Fruit fly (Drosophila melanogaster) whole organism, embryonic: ENCODE results near the gene sima.
A peak's percentile ranks its signal among the peaks of the same experiment; 100 is the strongest.

Experiments used
- Abd-B ChIP-seq: fragments of 200-800 bp; sonication (Bioruptor generic); optimal IDR thresholded peaks from 2 replicates; lab custom pipeline; 2018; ENCODE audit warnings: missing biosample characterization, mild to moderate bottlenecking, missing genetic modification characterization, moderate library complexity
- Antp ChIP-seq: fragments of 200-800 bp; sonication (Bioruptor generic); optimal IDR thresholded peaks from 3 replicates; lab custom pipeline; 2016; ENCODE audit warnings: missing biosample characterization, missing genetic modification characterization
- BtbVII ChIP-seq: fragments of 200-800 bp; sonication (Bioruptor generic); optimal IDR thresholded peaks from 3 replicates; lab custom pipeline; 2017; ENCODE audit warnings: missing biosample characterization, mild to moderate bottlenecking, missing genetic modification characterization
- CG10979 ChIP-seq: fragments of 200-800 bp; sonication (Bioruptor generic); optimal IDR thresholded peaks from 2 replicates; lab custom pipeline; 2018; ENCODE audit warnings: missing biosample characterization, mild to moderate bottlenecking, missing genetic modification characterization, moderate library complexity
- CG11560 ChIP-seq: fragments of 200-800 bp; sonication (Bioruptor generic); IDR thresholded peaks from 3 replicates; pipeline ENCODE4 v1.3.6; 2022; ENCODE audit warnings: missing biosample characterization, missing genetic modification characterization
- CG12942 ChIP-seq: fragments of 200-800 bp; sonication (Bioruptor generic); optimal IDR thresholded peaks from 3 replicates; lab custom pipeline; 2016; ENCODE audit warnings: missing biosample characterization, missing genetic modification characterization
- CG13894 ChIP-seq: fragments of 200-800 bp; sonication (Bioruptor generic); optimal IDR thresholded peaks from 3 replicates; lab custom pipeline; 2018; ENCODE audit warnings: missing biosample characterization, mild to moderate bottlenecking, missing genetic modification characterization, moderate library complexity
- CG15514 ChIP-seq: fragments of 200-800 bp; sonication (Bioruptor generic); optimal IDR thresholded peaks from 3 replicates; lab custom pipeline; 2017; ENCODE audit warnings: missing biosample characterization, missing genetic modification characterization, mild to moderate bottlenecking, moderate library complexity, missing genetic modification reagents
- CG16779 ChIP-seq: fragments of 200-800 bp; sonication (Bioruptor generic); IDR thresholded peaks from 2 replicates; pipeline ENCODE4 v1.3.6; 2022; ENCODE audit warnings: missing biosample characterization, missing genetic modification characterization
- CG16815 ChIP-seq: fragments of 200-800 bp; sonication (Bioruptor generic); optimal IDR thresholded peaks from 3 replicates; lab custom pipeline; 2017; ENCODE audit warnings: missing biosample characterization, mild to moderate bottlenecking, missing genetic modification characterization
- CG17612 ChIP-seq: fragments of 200-800 bp; sonication (Bioruptor generic); IDR thresholded peaks from 2 replicates; pipeline ENCODE4 v1.3.6; 2022; ENCODE audit warnings: missing biosample characterization, missing genetic modification characterization
- CG17802 ChIP-seq: fragments of 200-800 bp; sonication (Bioruptor generic); optimal IDR thresholded peaks from 2 replicates; lab custom pipeline; 2018; ENCODE audit warnings: missing biosample characterization, mild to moderate bottlenecking, missing genetic modification characterization, moderate library complexity
- CG1832 ChIP-seq: fragments of 200-800 bp; sonication (Bioruptor generic); optimal IDR thresholded peaks from 2 replicates; lab custom pipeline; 2017; ENCODE audit warnings: missing biosample characterization, mild to moderate bottlenecking, missing genetic modification characterization, inconsistent platforms
- CG2712 ChIP-seq: fragments of 200-800 bp; optimal IDR thresholded peaks from 3 replicates; lab custom pipeline; 2019; ENCODE audit warnings: missing biosample characterization, mild to moderate bottlenecking, missing genetic modification characterization, moderate library complexity
- CG32532 ChIP-seq: fragments of 200-800 bp; sonication (Bioruptor generic); IDR thresholded peaks from 2 replicates; pipeline ENCODE4 v1.3.6; 2022; ENCODE audit warnings: missing biosample characterization, missing genetic modification characterization
- CG33213 ChIP-seq: fragments of 200-800 bp; sonication (Bioruptor generic); optimal IDR thresholded peaks from 3 replicates; lab custom pipeline; 2016; ENCODE audit warnings: missing biosample characterization, missing genetic modification characterization
- CG3407 ChIP-seq: fragments of 200-800 bp; sonication (Bioruptor generic); optimal IDR thresholded peaks from 2 replicates; lab custom pipeline; 2018; ENCODE audit warnings: missing biosample characterization, mild to moderate bottlenecking, missing genetic modification characterization
- CG4282 ChIP-seq: fragments of 200-800 bp; sonication (Bioruptor generic); optimal IDR thresholded peaks from 2 replicates; lab custom pipeline; 2016; ENCODE audit warnings: missing biosample characterization, missing genetic modification characterization
- CG6175 ChIP-seq: fragments of 200-800 bp; sonication (Bioruptor generic); IDR thresholded peaks from 3 replicates; pipeline ENCODE4 v1.3.6; 2022; ENCODE audit warnings: missing biosample characterization, missing genetic modification characterization
- CG6254 ChIP-seq: fragments of 200-800 bp; sonication (Bioruptor generic); optimal IDR thresholded peaks from 3 replicates; lab custom pipeline; 2017; ENCODE audit warnings: mild to moderate bottlenecking, missing biosample characterization, missing genetic modification reagents, missing genetic modification characterization
- CG7928 ChIP-seq: fragments of 200-800 bp; sonication (Bioruptor generic); optimal IDR thresholded peaks from 2 replicates; lab custom pipeline; 2017; ENCODE audit warnings: missing biosample characterization, mild to moderate bottlenecking, missing genetic modification characterization
- Dfd ChIP-seq, 2 experiments: fragments of >200 bp; optimal IDR thresholded peaks; 2 replicates each; lab custom pipeline; 2017; ENCODE audit warnings: missing biosample characterization in 2 of 2, missing genetic modification characterization in 2 of 2
- Dp ChIP-seq: fragments of 200-800 bp; sonication (Bioruptor generic); optimal IDR thresholded peaks from 2 replicates; lab custom pipeline; 2018; ENCODE audit warnings: missing biosample characterization, mild to moderate bottlenecking, missing genetic modification characterization, moderate library complexity
- Fer3 ChIP-seq: fragments of 200-800 bp; sonication (Bioruptor generic); optimal IDR thresholded peaks from 2 replicates; lab custom pipeline; 2018; ENCODE audit warnings: missing biosample characterization, mild to moderate bottlenecking, missing genetic modification characterization, moderate library complexity
- H15 ChIP-seq: fragments of 200-800 bp; sonication (Bioruptor generic); IDR thresholded peaks from 3 replicates; pipeline ENCODE4 v1.3.6; 2022; ENCODE audit warnings: missing biosample characterization, missing genetic modification characterization
- Hsf ChIP-seq: fragments of 200-800 bp; sonication (Bioruptor generic); optimal IDR thresholded peaks from 3 replicates; lab custom pipeline; 2016; ENCODE audit warnings: missing biosample characterization, missing genetic modification characterization
- Mrtf ChIP-seq: fragments of 200-800 bp; sonication (Bioruptor generic); IDR thresholded peaks from 3 replicates; pipeline ENCODE4 v1.3.6; 2022; ENCODE audit warnings: missing biosample characterization, missing genetic modification characterization
- Ravus ChIP-seq: fragments of 200-800 bp; sonication (Bioruptor generic); IDR thresholded peaks from 2 replicates; pipeline ENCODE4 v1.3.6; 2022; ENCODE audit warnings: missing biosample characterization, missing genetic modification characterization
- Sox100B ChIP-seq: fragments of 200-800 bp; sonication (Bioruptor generic); optimal IDR thresholded peaks from 3 replicates; lab custom pipeline; 2018; ENCODE audit warnings: missing biosample characterization, mild to moderate bottlenecking, missing genetic modification characterization
- abd-A ChIP-seq: fragments of 200-800 bp; sonication (Bioruptor generic); optimal IDR thresholded peaks from 3 replicates; lab custom pipeline; 2019; ENCODE audit warnings: missing biosample characterization, mild to moderate bottlenecking, missing genetic modification characterization, moderate library complexity
- ac ChIP-seq: fragments of 200-800 bp; sonication (Bioruptor generic); optimal IDR thresholded peaks from 3 replicates; lab custom pipeline; 2017; ENCODE audit warnings: missing biosample characterization, mild to moderate bottlenecking, missing genetic modification characterization
- ara ChIP-seq: fragments of 200-800 bp; sonication (Bioruptor generic); IDR thresholded peaks from 2 replicates; pipeline ENCODE4 v1.3.6; 2022; ENCODE audit warnings: missing biosample characterization, missing genetic modification characterization
- btn ChIP-seq: fragments of 200-800 bp; sonication (Bioruptor generic); optimal IDR thresholded peaks from 2 replicates; lab custom pipeline; 2016; ENCODE audit warnings: missing biosample characterization, missing genetic modification characterization
- crol ChIP-seq: fragments of 200-800 bp; sonication (Bioruptor generic); IDR thresholded peaks from 2 replicates; pipeline ENCODE4 v1.3.6; 2022; ENCODE audit warnings: missing biosample characterization, missing genetic modification characterization
- cwo ChIP-seq: fragments of 200-800 bp; sonication (Bioruptor generic); optimal IDR thresholded peaks from 3 replicates; lab custom pipeline; 2017; ENCODE audit warnings: missing biosample characterization, missing genetic modification characterization, mild to moderate bottlenecking, moderate library complexity, missing genetic modification reagents
- danr ChIP-seq: fragments of 200-800 bp; sonication (Bioruptor generic); IDR thresholded peaks from 2 replicates; pipeline ENCODE4 v1.3.6; 2022; ENCODE audit warnings: missing biosample characterization, missing genetic modification characterization
- fd96Cb ChIP-seq: fragments of 200-800 bp; sonication (Bioruptor generic); optimal IDR thresholded peaks from 2 replicates; lab custom pipeline; 2018; ENCODE audit warnings: missing biosample characterization, mild to moderate bottlenecking, missing genetic modification characterization, moderate library complexity
- fru ChIP-seq: fragments of >200 bp; optimal IDR thresholded peaks from 2 replicates; lab custom pipeline; 2017
- ftz-f1 ChIP-seq: fragments of 200-800 bp; sonication (Bioruptor generic); optimal IDR thresholded peaks from 2 replicates; lab custom pipeline; 2016; ENCODE audit warnings: missing biosample characterization, missing genetic modification characterization
- grau ChIP-seq: fragments of 200-800 bp; optimal IDR thresholded peaks from 3 replicates; lab custom pipeline; 2019; ENCODE audit warnings: missing biosample characterization, mild to moderate bottlenecking, missing genetic modification characterization, moderate library complexity
- hb ChIP-seq: fragments of 200-800 bp; sonication (Bioruptor generic); IDR thresholded peaks from 3 replicates; pipeline ENCODE4 v1.3.6; 2022; ENCODE audit warnings: missing biosample characterization, missing genetic modification characterization; ENCODE audit not compliant: partially characterized antibody
- onecut ChIP-seq: fragments of 200-800 bp; sonication (Bioruptor generic); IDR thresholded peaks from 2 replicates; pipeline ENCODE4 v1.3.6; 2022; ENCODE audit warnings: missing biosample characterization, missing genetic modification characterization
- peb ChIP-seq: fragments of 200-800 bp; sonication (Bioruptor generic); IDR thresholded peaks from 2 replicates; pipeline ENCODE4 v1.3.6; 2022; ENCODE audit warnings: missing biosample characterization, missing genetic modification characterization
- ro ChIP-seq: fragments of 200-800 bp; sonication (Bioruptor generic); IDR thresholded peaks from 2 replicates; pipeline ENCODE4 v1.3.6; 2022; ENCODE audit warnings: missing biosample characterization, missing genetic modification characterization
- salm ChIP-seq: fragments of 200-800 bp; sonication (Bioruptor generic); optimal IDR thresholded peaks from 2 replicates; lab custom pipeline; 2018; ENCODE audit warnings: missing biosample characterization, mild to moderate bottlenecking, missing genetic modification characterization
- sima ChIP-seq: fragments of 200-800 bp; sonication (Bioruptor generic); optimal IDR thresholded peaks from 2 replicates; lab custom pipeline; 2016; ENCODE audit warnings: missing biosample characterization, missing genetic modification characterization
- sisA ChIP-seq: fragments of 200-800 bp; sonication (Bioruptor generic); IDR thresholded peaks from 2 replicates; pipeline ENCODE4 v1.3.6; 2022; ENCODE audit warnings: missing biosample characterization, missing genetic modification characterization
- ttk ChIP-seq: fragments of 200-800 bp; sonication (Bioruptor generic); IDR thresholded peaks from 2 replicates; pipeline ENCODE4 v2.1.2; 2022; ENCODE audit warnings: missing biosample characterization, missing genetic modification characterization
- zen2 ChIP-seq: fragments of 200-800 bp; sonication (Bioruptor generic); IDR thresholded peaks from 3 replicates; pipeline ENCODE4 v1.3.6; 2022; ENCODE audit warnings: missing biosample characterization, missing genetic modification characterization; ENCODE audit not compliant: partially characterized antibody

Gene sima

DNA sequence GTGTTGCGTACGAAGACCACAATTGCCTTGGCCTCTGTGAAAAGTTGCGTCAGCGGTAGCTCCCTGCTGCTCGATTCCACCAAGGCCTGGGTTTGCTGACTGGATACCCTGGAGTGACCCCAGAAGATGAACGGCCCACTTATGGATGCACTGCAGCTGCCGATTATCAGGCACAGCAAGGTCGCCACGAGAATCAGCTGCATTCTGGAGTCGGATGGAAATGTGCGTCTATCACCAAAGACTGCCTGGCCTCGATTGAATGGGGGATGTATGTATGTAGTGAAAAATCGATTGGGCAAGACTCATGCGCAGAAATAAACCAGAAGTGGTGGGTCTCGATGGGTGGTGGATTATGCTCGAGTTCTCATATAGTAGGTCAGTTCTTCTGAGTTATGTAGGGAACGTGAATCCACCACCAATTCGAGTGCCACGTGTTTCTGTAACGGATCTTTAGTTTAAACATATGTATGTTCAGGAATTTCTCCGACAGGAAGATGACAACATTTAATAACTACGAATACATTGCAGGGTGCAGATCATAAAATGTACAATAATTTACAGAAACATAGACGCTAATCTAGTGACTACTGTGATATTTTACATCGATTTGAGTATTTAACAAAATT, 108.2 kb downstream of the sima start, which contains the start of gene VhaAC45RP (continued):
- TF ChIP-seq sisA (GFP tag; lab: Robert Waterston, UW) (no peak), Mrtf (GFP tag; lab: Robert Waterston, UW) (no peak), Abd-B (GFP tag; lab: Kevin White, UChicago) (no peak), CG17612 (GFP tag; lab: Robert Waterston, UW) (no peak), sima (GFP tag; lab: Kevin White, UChicago) (no peak), Sox100B (GFP tag; lab: Kevin White, UChicago) (no peak), peb (no peak), salm (tag; lab: Kevin White, UChicago) (no peak), btn (no peak), CG10979 (tag; lab: Kevin White, UChicago) (no peak), CG12942 (GFP tag; lab: Kevin White, UChicago) (no peak), zen2 (no peak), onecut (GFP tag; lab: Robert Waterston, UW) (peak; percentile 99), Dfd (GFP tag; optimal IDR thresholded peaks at IDR 0.05; lab: Kevin White, UChicago) (no peak), Hsf (GFP tag; lab: Kevin White, UChicago) (no peak), Antp (GFP tag; lab: Kevin White, UChicago) (no peak), abd-A (tag; lab: Kevin White, UChicago) (no peak), Ravus (GFP tag; lab: Robert Waterston, UW) (no peak), danr (GFP tag; lab: Robert Waterston, UW) (no peak), Dp (GFP tag; lab: Kevin White, UChicago) (no peak), CG15514 (peak; percentile 2), H15 (no peak), cwo (GFP tag; lab: Kevin White, UChicago) (no peak), CG2712 (tag; lab: Kevin White, UChicago) (no peak), CG17802 (no peak), CG7928 (GFP tag; lab: Kevin White, UChicago) (no peak), CG33213 (no peak), CG13894 (tag; lab: Kevin White, UChicago) (no peak), crol (GFP tag; lab: Robert Waterston, UW) (no peak), fd96Cb (no peak), CG11560 (tag; lab: Robert Waterston, UW) (no peak), ro (GFP tag; lab: Robert Waterston, UW) (no peak), ac (GFP tag; lab: Kevin White, UChicago) (no peak), ftz-f1 (GFP tag; lab: Kevin White, UChicago) (no peak), CG16779 (GFP tag; lab: Robert Waterston, UW) (no peak)

- TF ChIP-seq Fer3 (tag; lab: Kevin White, UChicago), result peak; percentile 14
- no peak for TF ChIP-seq hb (GFP tag; lab: Robert Waterston, UW)
- peak; percentile 61; the same call in 1 of the 2 replicates for TF ChIP-seq CG32532 (GFP tag; lab: Robert Waterston, UW)
- TF ChIP-seq CG3407 (GFP tag; lab: Kevin White, UChicago), result peak; percentile 51
- TF ChIP-seq CG6254 (GFP tag; lab: Kevin White, UChicago), result peak; percentile 45
- peak; percentile 83 for TF ChIP-seq ttk
- no peak for TF ChIP-seq sima (GFP tag; lab: Kevin White, UChicago)
- peak; percentile 10 for TF ChIP-seq BtbVII
- no peak for TF ChIP-seq CG1832 (GFP tag; lab: Kevin White, UChicago)
- TF ChIP-seq Abd-B (GFP tag; lab: Kevin White, UChicago), result peak; percentile 28
- peak; percentile 43 for TF ChIP-seq grau
- TF ChIP-seq fd96Cb, result peak; percentile 64
- no peak for TF ChIP-seq CG6175 (GFP tag; lab: Robert Waterston, UW)
- TF ChIP-seq ara (GFP tag; lab: Robert Waterston, UW), result peak; percentile 76
- TF ChIP-seq fru, result no peak
- TF ChIP-seq CG16815 (GFP tag; lab: Kevin White, UChicago), result peak; percentile 9
- no peak for TF ChIP-seq CG4282 (GFP tag; lab: Kevin White, UChicago)
Observed at dm6 chr3R:30170671-30171667, 112.9 kb downstream of the sima start, which contains the start of gene Rsod. Gene Rsod (minus strand): TSS chr3R:30171207.
